Worm (Caenorhabditis elegans) whole organism, young adult: ENCODE data around the gene C32D5.8.

ENCODE experiments used
- C17E4.6 ChIP-seq: fragments of 200-800 bp; sonication (Bioruptor generic); IDR thresholded peaks from 2 replicates; pipeline ENCODE4 v1.3.6; 2022; ENCODE audit warnings: missing genetic modification reagents, missing genetic modification characterization, missing compliant biosample characterization
- F10E7.11 ChIP-seq: sonication (generic microtip); optimal IDR thresholded peaks from 2 replicates; lab custom pipeline; 2017; ENCODE audit warnings: mild to moderate bottlenecking, missing genetic modification characterization, moderate library complexity, missing compliant biosample characterization
- F23B12.7 ChIP-seq: sonication (generic microtip); optimal IDR thresholded peaks from 2 replicates; lab custom pipeline; 2017; ENCODE audit warnings: missing genetic modification characterization, mild to moderate bottlenecking, missing compliant biosample characterization, antibody characterized with exemption, moderate library complexity; ENCODE audit not compliant: insufficient read depth
- F39B2.1 ChIP-seq: fragments of 200-800 bp; sonication (Bioruptor generic); IDR thresholded peaks from 2 replicates; pipeline ENCODE4 v1.3.6; 2022; ENCODE audit warnings: missing genetic modification reagents, missing genetic modification characterization, missing compliant biosample characterization
- F55B11.4 ChIP-seq: sonication (generic microtip); optimal IDR thresholded peaks from 2 replicates; lab custom pipeline; 2016; ENCODE audit warnings: missing compliant biosample characterization, missing genetic modification characterization, borderline replicate concordance; ENCODE audit not compliant: insufficient read depth
- K12H6.12 ChIP-seq: fragments of 200-800 bp; sonication (Bioruptor generic); optimal IDR thresholded peaks from 2 replicates; lab custom pipeline; 2018; ENCODE audit warnings: mild to moderate bottlenecking, missing genetic modification characterization, missing compliant biosample characterization
- T26A5.8 ChIP-seq: sonication (generic microtip); optimal IDR thresholded peaks from 2 replicates; lab custom pipeline; 2016; ENCODE audit warnings: missing genetic modification characterization, missing compliant biosample characterization
- Y53G8AR.9 ChIP-seq: fragments of 200-800 bp; sonication (Bioruptor generic); conservative IDR thresholded peaks from 2 replicates; pipeline ENCODE4 v1.3.6; 2022; ENCODE audit warnings: missing genetic modification reagents, missing genetic modification characterization, missing compliant biosample characterization
- Y56A3A.18 ChIP-seq: fragments of 200-800 bp; sonication (Bioruptor generic); IDR thresholded peaks from 2 replicates; pipeline ENCODE4 v1.3.6; 2022; ENCODE audit warnings: missing genetic modification reagents, missing genetic modification characterization, missing compliant biosample characterization
- Y67H2A.10 ChIP-seq: fragments of 200-800 bp; sonication (Bioruptor generic); conservative IDR thresholded peaks from 2 replicates; pipeline ENCODE4 v1.3.6; 2022; ENCODE audit warnings: missing genetic modification reagents, missing genetic modification characterization, missing compliant biosample characterization
- Y95B8A.8 ChIP-seq: fragments of 200-800 bp; sonication (Bioruptor generic); IDR thresholded peaks from 2 replicates; pipeline ENCODE4 v1.3.6; 2022; ENCODE audit warnings: missing genetic modification reagents, missing genetic modification characterization, missing compliant biosample characterization
- ZK185.1 ChIP-seq: sonication (generic microtip); optimal IDR thresholded peaks from 2 replicates; lab custom pipeline; 2016; ENCODE audit warnings: mild to moderate bottlenecking, missing genetic modification characterization, missing compliant biosample characterization; ENCODE audit not compliant: poor library complexity, severe bottlenecking
- akir-1 ChIP-seq: fragments of 200-800 bp; sonication (Bioruptor generic); optimal IDR thresholded peaks from 2 replicates; lab custom pipeline; 2018; ENCODE audit warnings: mild to moderate bottlenecking, missing genetic modification characterization, moderate library complexity, missing compliant biosample characterization
- ama-1 ChIP-seq, 3 experiments: fragments of 150-350 bp in 1 of 3; sonication (generic microtip) in 2 of 3; optimal IDR thresholded peaks; 2 replicates each; lab custom pipeline; 2014 to 2018; ENCODE audit warnings: missing biosample characterization in 2 of 3, missing genetic modification characterization in 2 of 3, missing genetic modification reagents in 2 of 3
- atf-7 ChIP-seq: sonication (generic microtip); optimal IDR thresholded peaks from 2 replicates; lab custom pipeline; 2017; ENCODE audit warnings: mild to moderate bottlenecking, missing genetic modification characterization, missing compliant biosample characterization
- athp-1 ChIP-seq: sonication (generic microtip); optimal IDR thresholded peaks from 2 replicates; lab custom pipeline; 2017; ENCODE audit warnings: mild to moderate bottlenecking, missing genetic modification characterization, missing compliant biosample characterization
- attf-5 ChIP-seq: fragments of 200-800 bp; sonication (Bioruptor generic); optimal IDR thresholded peaks from 2 replicates; lab custom pipeline; 2018; ENCODE audit warnings: mild to moderate bottlenecking, missing genetic modification characterization, missing compliant biosample characterization
- bed-1 ChIP-seq: fragments of 200-800 bp; sonication (Bioruptor generic); IDR thresholded peaks from 2 replicates; pipeline ENCODE4 v1.3.6; 2022; ENCODE audit warnings: missing genetic modification reagents, missing genetic modification characterization, missing compliant biosample characterization
- ceh-40 ChIP-seq: fragments of 200-800 bp; sonication (Bioruptor generic); IDR thresholded peaks from 2 replicates; pipeline ENCODE4 v1.3.6; 2022; ENCODE audit warnings: missing genetic modification characterization, missing compliant biosample characterization
- ceh-58 ChIP-seq: fragments of 200-800 bp; sonication (Bioruptor generic); IDR thresholded peaks from 2 replicates; pipeline ENCODE4 v1.3.6; 2022; ENCODE audit warnings: missing genetic modification characterization, missing compliant biosample characterization
- dpl-1 ChIP-seq: fragments of 150-350 bp; optimal IDR thresholded peaks from 2 replicates; lab custom pipeline; 2014; ENCODE audit warnings: missing biosample characterization, missing genetic modification reagents, missing genetic modification characterization
- egl-44 ChIP-seq: fragments of 200-800 bp; sonication (Bioruptor generic); IDR thresholded peaks from 2 replicates; pipeline ENCODE4 v1.3.6; 2022; ENCODE audit warnings: missing genetic modification reagents, missing genetic modification characterization, missing compliant biosample characterization
- egrh-3 ChIP-seq: fragments of 200-800 bp; sonication (Bioruptor generic); IDR thresholded peaks from 2 replicates; pipeline ENCODE4 v1.3.6; 2022; ENCODE audit warnings: missing genetic modification reagents, missing genetic modification characterization, missing compliant biosample characterization
- ekl-4 ChIP-seq: fragments of 200-800 bp; sonication (Bioruptor generic); IDR thresholded peaks from 2 replicates; pipeline ENCODE4 v1.3.6; 2022; ENCODE audit warnings: missing genetic modification reagents, missing genetic modification characterization, missing compliant biosample characterization
- ets-4 ChIP-seq: fragments of 200-800 bp; sonication (Bioruptor generic); optimal IDR thresholded peaks from 2 replicates; lab custom pipeline; 2018; ENCODE audit warnings: mild to moderate bottlenecking, missing genetic modification characterization, missing compliant biosample characterization
- him-1 ChIP-seq: sonication (generic microtip); optimal IDR thresholded peaks from 2 replicates; lab custom pipeline; 2016; ENCODE audit warnings: missing genotype, missing genetic modification reagents, missing genetic modification characterization, missing compliant biosample characterization
- hlh-12 ChIP-seq: sonication (generic microtip); optimal IDR thresholded peaks from 2 replicates; lab custom pipeline; 2016; ENCODE audit warnings: missing genetic modification characterization, missing compliant biosample characterization
- hmg-1.2 ChIP-seq: fragments of 200-800 bp; sonication (Bioruptor generic); IDR thresholded peaks from 2 replicates; pipeline ENCODE4 v1.3.6; 2022; ENCODE audit warnings: missing genetic modification reagents, missing genetic modification characterization, missing compliant biosample characterization
- hrde-1 ChIP-seq: sonication (generic microtip); optimal IDR thresholded peaks from 2 replicates; lab custom pipeline; 2016; ENCODE audit warnings: missing genetic modification characterization, mild to moderate bottlenecking, missing compliant biosample characterization, moderate library complexity, missing genotype, missing genetic modification reagents, borderline replicate concordance
- let-526 ChIP-seq: fragments of 200-800 bp; sonication (Bioruptor generic); IDR thresholded peaks from 2 replicates; pipeline ENCODE4 v1.3.6; 2022; ENCODE audit warnings: missing genetic modification reagents, missing genetic modification characterization, missing compliant biosample characterization
- lin-35 ChIP-seq, 3 experiments: fragments of 150-350 bp in 2 of 3; sonication (generic microtip) in 1 of 3; optimal IDR thresholded peaks; 2 replicates each; lab custom pipeline; 2014 to 2018; ENCODE audit warnings: missing biosample characterization in 3 of 3, missing genetic modification characterization in 3 of 3, missing genetic modification reagents in 3 of 3
- lin-40 ChIP-seq: sonication (generic microtip); optimal IDR thresholded peaks from 2 replicates; lab custom pipeline; 2016; ENCODE audit warnings: missing genetic modification characterization, mild to moderate bottlenecking, missing compliant biosample characterization, missing genotype, missing genetic modification reagents
- lir-1 ChIP-seq: fragments of 200-800 bp; sonication (Bioruptor generic); conservative IDR thresholded peaks from 2 replicates; pipeline ENCODE4 v1.3.6; 2022; ENCODE audit warnings: missing genetic modification reagents, missing genetic modification characterization, missing compliant biosample characterization
- madf-6 ChIP-seq: fragments of 200-800 bp; sonication (Bioruptor generic); IDR thresholded peaks from 2 replicates; pipeline ENCODE4 v1.3.6; 2022; ENCODE audit warnings: missing genetic modification reagents, missing genetic modification characterization, missing compliant biosample characterization
- rec-8 ChIP-seq, 2 experiments: sonication (generic microtip); optimal IDR thresholded peaks; 2 replicates each; lab custom pipeline; 2016; ENCODE audit warnings: mild to moderate bottlenecking in 2 of 2, missing genetic modification characterization in 2 of 2, missing genetic modification reagents in 2 of 2, missing genotype in 2 of 2, missing biosample characterization in 1 of 2, missing compliant biosample characterization in 1 of 2, moderate library complexity in 1 of 2
- sdz-38 ChIP-seq: sonication (generic microtip); optimal IDR thresholded peaks from 2 replicates; lab custom pipeline; 2016; ENCODE audit warnings: missing genotype, missing genetic modification characterization, missing compliant biosample characterization
- snpc-3.4 ChIP-seq: sonication (generic microtip); optimal IDR thresholded peaks from 2 replicates; lab custom pipeline; 2017; ENCODE audit warnings: missing genetic modification characterization, mild to moderate bottlenecking, missing compliant biosample characterization, antibody characterized with exemption, moderate library complexity, missing genotype, missing genetic modification reagents
- somi-1 ChIP-seq: fragments of 200-800 bp; sonication (Bioruptor generic); optimal IDR thresholded peaks from 2 replicates; lab custom pipeline; 2018; ENCODE audit warnings: mild to moderate bottlenecking, missing genetic modification characterization, missing compliant biosample characterization
- sptf-2 ChIP-seq: fragments of 200-800 bp; sonication (Bioruptor generic); optimal IDR thresholded peaks from 2 replicates; lab custom pipeline; 2018; ENCODE audit warnings: mild to moderate bottlenecking, missing genetic modification characterization, missing compliant biosample characterization
- tbp1 ChIP-seq: fragments of 200-800 bp; sonication (Bioruptor generic); optimal IDR thresholded peaks from 2 replicates; lab custom pipeline; 2018; ENCODE audit warnings: mild to moderate bottlenecking, missing genetic modification characterization, missing compliant biosample characterization
- unc-62 ChIP-seq: fragments of 150-350 bp; optimal IDR thresholded peaks from 2 replicates; lab custom pipeline; 2014; ENCODE audit warnings: missing biosample characterization, missing genetic modification reagents, missing genetic modification characterization
- zfh-2 ChIP-seq: fragments of 200-800 bp; sonication (Bioruptor generic); conservative IDR thresholded peaks from 2 replicates; pipeline ENCODE4 v1.3.6; 2022; ENCODE audit warnings: missing genetic modification reagents, missing genetic modification characterization, missing compliant biosample characterization
- ztf-25 ChIP-seq: fragments of 200-800 bp; sonication (Bioruptor generic); IDR thresholded peaks from 2 replicates; pipeline ENCODE4 v1.3.6; 2022; ENCODE audit warnings: missing genetic modification reagents, missing genetic modification characterization, missing compliant biosample characterization
- ztf-26 ChIP-seq: sonication (generic microtip); optimal IDR thresholded peaks from 2 replicates; lab custom pipeline; 2017; ENCODE audit warnings: missing genetic modification characterization, missing compliant biosample characterization
- ztf-28 ChIP-seq: fragments of 200-800 bp; sonication (Bioruptor generic); IDR thresholded peaks from 2 replicates; pipeline ENCODE4 v1.3.6; 2022; ENCODE audit warnings: missing genetic modification reagents, missing genetic modification characterization, missing compliant biosample characterization
- ztf-3 ChIP-seq: fragments of 200-800 bp; sonication (Bioruptor generic); optimal IDR thresholded peaks from 2 replicates; lab custom pipeline; 2018; ENCODE audit warnings: mild to moderate bottlenecking, missing genetic modification characterization, missing compliant biosample characterization

The C32D5.8 gene

DNA sequence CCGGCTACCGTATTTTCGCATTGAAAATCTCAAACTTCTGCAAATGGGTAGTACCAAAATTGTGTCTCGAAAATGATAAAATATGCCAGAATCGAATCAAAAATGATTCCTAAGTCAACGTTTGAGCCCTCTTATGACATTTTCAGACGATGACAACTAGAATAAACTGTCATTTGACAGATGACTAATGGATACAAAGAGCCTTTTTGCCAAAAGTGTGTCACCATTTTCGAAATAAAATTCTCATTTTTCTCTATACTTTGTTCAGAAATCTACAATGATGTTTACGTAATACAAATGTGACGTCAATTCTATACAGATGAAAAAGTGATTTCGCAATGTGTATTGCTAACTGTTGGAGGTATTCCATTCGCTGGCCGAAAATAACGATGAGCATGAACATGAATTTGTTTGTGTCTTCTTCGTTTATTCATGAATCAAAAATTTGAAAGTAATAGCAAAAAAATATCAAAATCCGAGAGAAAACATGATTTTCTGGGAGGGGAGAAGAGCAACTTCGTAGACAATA, 851 bp upstream of the C32D5.8 start (continued):
- TF ChIP-seq dpl-1 (GFP tag; lab: Kevin White, UChicago) (no peak), somi-1 (GFP tag; lab: Kevin White, UChicago) (peak; percentile 71), Y67H2A.10 (no peak), sdz-38 (tag; lab: Kevin White, UChicago) (no peak), T26A5.8 (no peak), Y53G8AR.9 (GFP tag; lab: Robert Waterston, UW) (peak; percentile 97), ama-1 (optimal IDR thresholded peaks at IDR 0.05; lab: Kevin White, UChicago) (peak; percentile 96), ama-1 (GFP tag; optimal IDR thresholded peaks at IDR 0.05; lab: Kevin White, UChicago) (peak in 1 of 2 experiments; percentile 49), ztf-26 (peak; percentile 62), rec-8 (tag; optimal IDR thresholded peaks at IDR 0.05; lab: Kevin White, UChicago) (peak in 1 of 2 experiments; percentile 10), C17E4.6 (GFP tag; lab: Robert Waterston, UW) (no peak), F55B11.4 (tag; lab: Kevin White, UChicago) (no peak), ztf-28 (GFP tag; lab: Robert Waterston, UW) (no peak), let-526 (GFP tag; lab: Robert Waterston, UW) (peak; percentile 62; the same call in 1 of the 2 replicates), K12H6.12 (tag; lab: Kevin White, UChicago) (peak; percentile 58), ceh-40 (no peak), lir-1 (GFP tag; lab: Robert Waterston, UW) (0 out of 2 replicates have a peak, but pooled peaks have one; percentile 31), hrde-1 (tag; lab: Kevin White, UChicago) (peak; percentile 50), Y95B8A.8 (peak; percentile 60; the same call in 1 of the 2 replicates), snpc-3.4 (no peak), atf-7 (tag; lab: Kevin White, UChicago) (peak; percentile 90), athp-1 (tag; lab: Kevin White, UChicago) (peak; percentile 63), F10E7.11 (peak; percentile 84), ets-4 (GFP tag; lab: Kevin White, UChicago) (peak; percentile 55), akir-1 (GFP tag; lab: Kevin White, UChicago) (peak; percentile 52), zfh-2 (GFP tag; lab: Robert Waterston, UW) (no peak), attf-5 (GFP tag; lab: Kevin White, UChicago) (peak; percentile 64), bed-1 (0 out of 2 replicates have a peak, but pooled peaks have one; percentile 40), hmg-1.2 (GFP tag; lab: Robert Waterston, UW) (peak; percentile 42), Y56A3A.18 (peak; percentile 83; the same call in 1 of the 2 replicates), tbp1 (GFP tag; lab: Kevin White, UChicago) (peak; percentile 63), lin-40 (tag; lab: Kevin White, UChicago) (peak; percentile 83), F23B12.7 (tag; lab: Kevin White, UChicago) (peak; percentile 96), ztf-3 (GFP tag; lab: Kevin White, UChicago) (peak; percentile 66), ztf-25 (GFP tag; lab: Robert Waterston, UW) (peak; percentile 30; the same call in 1 of the 2 replicates), egl-44 (no peak), ekl-4 (GFP tag; lab: Robert Waterston, UW) (peak; percentile 73; the same call in 1 of the 2 replicates), ceh-58 (0 out of 2 replicates have a peak, but pooled peaks have one; percentile 21), him-1 (peak; percentile 3), lin-35 (GFP tag; optimal IDR thresholded peaks at IDR 0.05; lab: Kevin White, UChicago) (peak in 1 of 3 experiments; percentile 60), unc-62 (GFP tag; lab: Kevin White, UChicago) (peak; percentile 55), egrh-3 (GFP tag; lab: Robert Waterston, UW) (no peak), hlh-12 (tag; lab: Kevin White, UChicago) (no peak), F39B2.1 (GFP tag; lab: Robert Waterston, UW) (no peak), sptf-2 (GFP tag; lab: Kevin White, UChicago) (no peak), ZK185.1 (tag; lab: Kevin White, UChicago) (peak; percentile 86), madf-6 (GFP tag; lab: Robert Waterston, UW) (peak; percentile 29; the same call in 1 of the 2 replicates)
